Fruit fly (Drosophila melanogaster) whole organism, embryonic: ENCODE data around the gene CG13123.

Experiments
- CG10209 ChIP-seq: fragments of 200-800 bp; sonication (Bioruptor generic); optimal IDR thresholded peaks from 3 replicates; lab custom pipeline; 2017; ENCODE audit warnings: missing biosample characterization, mild to moderate bottlenecking, missing genetic modification characterization, missing genetic modification reagents
- CG11504 ChIP-seq: fragments of 200-800 bp; sonication (Bioruptor generic); optimal IDR thresholded peaks from 3 replicates; lab custom pipeline; 2019; ENCODE audit warnings: missing biosample characterization, mild to moderate bottlenecking, missing genetic modification characterization, moderate library complexity
- CG12299 ChIP-seq: fragments of 200-800 bp; sonication (Bioruptor generic); optimal IDR thresholded peaks from 2 replicates; lab custom pipeline; 2018; ENCODE audit warnings: missing biosample characterization, mild to moderate bottlenecking, missing genetic modification characterization
- CG13894 ChIP-seq: fragments of 200-800 bp; sonication (Bioruptor generic); optimal IDR thresholded peaks from 3 replicates; lab custom pipeline; 2018; ENCODE audit warnings: missing biosample characterization, mild to moderate bottlenecking, missing genetic modification characterization, moderate library complexity
- CG14050 ChIP-seq: fragments of 200-800 bp; sonication (Bioruptor generic); IDR thresholded peaks from 3 replicates; pipeline ENCODE4 v1.3.6; 2022; ENCODE audit warnings: missing biosample characterization, missing genetic modification characterization
- CG16863 ChIP-seq: fragments of 200-800 bp; sonication (Bioruptor generic); optimal IDR thresholded peaks from 3 replicates; lab custom pipeline; 2016; ENCODE audit warnings: missing biosample characterization, missing genetic modification characterization
- CG17829 ChIP-seq: fragments of 200-800 bp; optimal IDR thresholded peaks from 2 replicates; lab custom pipeline; 2019; ENCODE audit warnings: missing biosample characterization, mild to moderate bottlenecking, missing genetic modification characterization, moderate library complexity
- CG30020 ChIP-seq: fragments of 200-800 bp; optimal IDR thresholded peaks from 2 replicates; lab custom pipeline; 2019; ENCODE audit warnings: missing biosample characterization, mild to moderate bottlenecking, missing genetic modification characterization, moderate library complexity
- CG31224 ChIP-seq: fragments of 200-800 bp; sonication (Bioruptor generic); IDR thresholded peaks from 2 replicates; pipeline ENCODE4 v1.3.6; 2022; ENCODE audit warnings: missing biosample characterization, missing genetic modification characterization
- CG31365 ChIP-seq: fragments of 200-800 bp; sonication (Bioruptor generic); optimal IDR thresholded peaks from 2 replicates; lab custom pipeline; 2018; ENCODE audit warnings: missing biosample characterization, mild to moderate bottlenecking, missing genetic modification characterization
- CG34224 ChIP-seq: fragments of 200-800 bp; sonication (Bioruptor generic); IDR thresholded peaks from 3 replicates; pipeline ENCODE4 v1.3.6; 2022; ENCODE audit warnings: missing biosample characterization, missing genetic modification characterization; ENCODE audit not compliant: partially characterized antibody
- CG6765 ChIP-seq: fragments of 200-800 bp; sonication (Bioruptor generic); optimal IDR thresholded peaks from 3 replicates; lab custom pipeline; 2017; ENCODE audit warnings: missing biosample characterization, mild to moderate bottlenecking, missing genetic modification characterization
- CG8281 ChIP-seq: fragments of 200-800 bp; sonication (Bioruptor generic); optimal IDR thresholded peaks from 2 replicates; lab custom pipeline; 2018; ENCODE audit warnings: missing biosample characterization, mild to moderate bottlenecking, missing genetic modification characterization, moderate library complexity
- CG9215 ChIP-seq: fragments of 200-800 bp; sonication (Bioruptor generic); IDR thresholded peaks from 2 replicates; pipeline ENCODE4 v1.3.6; 2022; ENCODE audit warnings: missing biosample characterization, missing genetic modification characterization
- CG9797 ChIP-seq: fragments of 200-800 bp; sonication (Bioruptor generic); optimal IDR thresholded peaks from 3 replicates; lab custom pipeline; 2018; ENCODE audit warnings: missing biosample characterization, mild to moderate bottlenecking, missing genetic modification characterization
- CrebB ChIP-seq: fragments of 200-800 bp; sonication (Bioruptor generic); optimal IDR thresholded peaks from 3 replicates; lab custom pipeline; 2018; ENCODE audit warnings: missing biosample characterization, mild to moderate bottlenecking, missing genetic modification characterization
- Dfd ChIP-seq, 2 experiments: fragments of >200 bp; optimal IDR thresholded peaks; 2 replicates each; lab custom pipeline; 2017; ENCODE audit warnings: missing biosample characterization in 2 of 2, missing genetic modification characterization in 2 of 2
- Eip74EF ChIP-seq, 2 experiments: fragments of 200-800 bp in 1 of 2; fragments of >200 bp in 1 of 2; sonication (Bioruptor generic) in 1 of 2; optimal IDR thresholded peaks; 2 replicates each; lab custom pipeline; 2017 to 2019; ENCODE audit warnings: missing biosample characterization in 2 of 2, missing genetic modification characterization in 2 of 2, mild to moderate bottlenecking in 1 of 2, moderate library complexity in 1 of 2
- Ets97D ChIP-seq: fragments of 200-800 bp; sonication (Bioruptor generic); optimal IDR thresholded peaks from 3 replicates; lab custom pipeline; 2016; ENCODE audit warnings: missing biosample characterization, missing genetic modification characterization
- Hey ChIP-seq: fragments of 200-800 bp; sonication (Bioruptor generic); optimal IDR thresholded peaks from 3 replicates; lab custom pipeline; 2018; ENCODE audit warnings: missing biosample characterization, mild to moderate bottlenecking, missing genetic modification characterization
- HmgZ ChIP-seq: fragments of 200-800 bp; sonication (Bioruptor generic); optimal IDR thresholded peaks from 2 replicates; lab custom pipeline; 2018; ENCODE audit warnings: missing biosample characterization, mild to moderate bottlenecking, missing genetic modification characterization
- Hr3 ChIP-seq: fragments of 200-800 bp; sonication (Bioruptor generic); optimal IDR thresholded peaks from 3 replicates; lab custom pipeline; 2016; ENCODE audit warnings: missing biosample characterization, missing genetic modification characterization
- Hr39 ChIP-seq: fragments of >200 bp; optimal IDR thresholded peaks from 2 replicates; lab custom pipeline; 2017
- Hr51 ChIP-seq, 2 experiments: fragments of 200-800 bp; sonication (Bioruptor generic); optimal IDR thresholded peaks; 2 replicates in 1 of 2; 3 replicates in 1 of 2; lab custom pipeline; 2016 to 2018; ENCODE audit warnings: missing biosample characterization in 2 of 2, missing genetic modification characterization in 2 of 2, mild to moderate bottlenecking in 1 of 2, moderate library complexity in 1 of 2
- Lpt ChIP-seq: fragments of >200 bp; optimal IDR thresholded peaks from 2 replicates; lab custom pipeline; 2018; ENCODE audit warnings: missing biosample characterization, missing genetic modification characterization
- Max ChIP-seq: fragments of 200-800 bp; sonication (Bioruptor generic); optimal IDR thresholded peaks from 2 replicates; lab custom pipeline; 2016; ENCODE audit warnings: missing biosample characterization, mild to moderate bottlenecking, missing genetic modification characterization
- Neu2 ChIP-seq: fragments of 200-800 bp; sonication (Bioruptor generic); optimal IDR thresholded peaks from 3 replicates; lab custom pipeline; 2016; ENCODE audit warnings: missing biosample characterization, missing genetic modification characterization, borderline replicate concordance
- Scr ChIP-seq: fragments of 200-800 bp; sonication (Bioruptor generic); IDR thresholded peaks from 2 replicates; pipeline ENCODE4 v1.3.6; 2022; ENCODE audit warnings: missing biosample characterization, missing genetic modification characterization; ENCODE audit not compliant: partially characterized antibody
- Six4 ChIP-seq: fragments of 200-800 bp; sonication (Bioruptor generic); optimal IDR thresholded peaks from 2 replicates; lab custom pipeline; 2016; ENCODE audit warnings: missing biosample characterization, missing genetic modification characterization
- Xrp1 ChIP-seq: fragments of 200-800 bp; sonication (Bioruptor generic); IDR thresholded peaks from 2 replicates; pipeline ENCODE4 v1.3.6; 2022; ENCODE audit warnings: missing biosample characterization, missing genetic modification characterization
- ap ChIP-seq: fragments of 200-800 bp; sonication (Bioruptor generic); IDR thresholded peaks from 2 replicates; pipeline ENCODE4 v1.3.6; 2022; ENCODE audit warnings: missing biosample characterization, missing genetic modification characterization
- btn ChIP-seq: fragments of 200-800 bp; sonication (Bioruptor generic); optimal IDR thresholded peaks from 2 replicates; lab custom pipeline; 2016; ENCODE audit warnings: missing biosample characterization, missing genetic modification characterization
- dati ChIP-seq: fragments of 200-800 bp; sonication (Bioruptor generic); IDR thresholded peaks from 2 replicates; pipeline ENCODE4 v1.3.6; 2022; ENCODE audit warnings: missing biosample characterization, missing genetic modification characterization
- fd64A ChIP-seq: fragments of 200-800 bp; sonication (Bioruptor generic); optimal IDR thresholded peaks from 3 replicates; lab custom pipeline; 2018; ENCODE audit warnings: missing biosample characterization, mild to moderate bottlenecking, missing genetic modification characterization
- gfzf ChIP-seq: fragments of 200-800 bp; sonication (Bioruptor generic); optimal IDR thresholded peaks from 2 replicates; lab custom pipeline; 2016; ENCODE audit warnings: missing biosample characterization, mild to moderate bottlenecking, missing genetic modification characterization, moderate library complexity
- gsb ChIP-seq: fragments of 200-800 bp; sonication (Bioruptor generic); IDR thresholded peaks from 2 replicates; pipeline ENCODE4 v1.3.6; 2022; ENCODE audit warnings: missing biosample characterization, missing genetic modification characterization
- ind ChIP-seq: fragments of 200-800 bp; sonication (Bioruptor generic); optimal IDR thresholded peaks from 3 replicates; lab custom pipeline; 2016; ENCODE audit warnings: missing biosample characterization, missing genetic modification characterization
- inv ChIP-seq: fragments of 200-800 bp; sonication (Bioruptor generic); IDR thresholded peaks from 2 replicates; pipeline ENCODE4 v1.3.6; 2022; ENCODE audit warnings: missing biosample characterization, missing genetic modification characterization; ENCODE audit not compliant: partially characterized antibody
- mirr ChIP-seq: fragments of 200-800 bp; sonication (Bioruptor generic); optimal IDR thresholded peaks from 3 replicates; lab custom pipeline; 2018; ENCODE audit warnings: missing biosample characterization, mild to moderate bottlenecking, missing genetic modification characterization
- mld ChIP-seq: fragments of 200-800 bp; sonication (Bioruptor generic); IDR thresholded peaks from 3 replicates; pipeline ENCODE4 v1.3.6; 2022; ENCODE audit warnings: missing biosample characterization, missing genetic modification characterization; ENCODE audit not compliant: partially characterized antibody
- nerfin-1 ChIP-seq: fragments of 200-800 bp; sonication (Bioruptor generic); optimal IDR thresholded peaks from 3 replicates; lab custom pipeline; 2019; ENCODE audit warnings: missing biosample characterization, mild to moderate bottlenecking, missing genetic modification characterization, moderate library complexity
- nerfin-2 ChIP-seq: fragments of 200-800 bp; sonication (Bioruptor generic); IDR thresholded peaks from 2 replicates; pipeline ENCODE4 v1.3.6; 2022; ENCODE audit warnings: missing biosample characterization, missing genetic modification characterization; ENCODE audit not compliant: partially characterized antibody
- sc ChIP-seq, 3 experiments: fragments of >200 bp in 2 of 3; fragments of 200-800 bp in 1 of 3; sonication (Bioruptor generic) in 1 of 3; optimal IDR thresholded peaks; 2 replicates in 2 of 3; 3 replicates in 1 of 3; lab custom pipeline; 2017; ENCODE audit warnings: mild to moderate bottlenecking in 1 of 3, missing biosample characterization in 1 of 3, missing genetic modification characterization in 1 of 3, missing genetic modification reagents in 1 of 3
- schlank ChIP-seq: fragments of 200-800 bp; sonication (Bioruptor generic); optimal IDR thresholded peaks from 2 replicates; lab custom pipeline; 2018; ENCODE audit warnings: missing biosample characterization, mild to moderate bottlenecking, missing genetic modification characterization
- sens ChIP-seq: fragments of 200-800 bp; sonication (Bioruptor generic); peaks from one replicate; lab custom pipeline; 2016; ENCODE audit warnings: missing biosample characterization, missing genetic modification characterization
- so ChIP-seq: fragments of 200-800 bp; sonication (Bioruptor generic); IDR thresholded peaks from 3 replicates; pipeline ENCODE4 v1.3.6; 2022; ENCODE audit warnings: missing biosample characterization, missing genetic modification characterization
- ssp ChIP-seq: fragments of 200-800 bp; sonication (Bioruptor generic); IDR thresholded peaks from 2 replicates; pipeline ENCODE4 v1.3.6; 2022; ENCODE audit warnings: missing biosample characterization, missing genetic modification characterization
- tna ChIP-seq: fragments of 200-800 bp; sonication (Bioruptor generic); IDR thresholded peaks from 2 replicates; pipeline ENCODE4 v1.3.6; 2022; ENCODE audit warnings: missing biosample characterization, missing genetic modification characterization; ENCODE audit not compliant: partially characterized antibody
- zfh1 ChIP-seq: fragments of 200-800 bp; sonication (Bioruptor generic); IDR thresholded peaks from 3 replicates; pipeline ENCODE4 v1.3.6; 2022; ENCODE audit warnings: missing biosample characterization, missing genetic modification characterization

Gene CG13123

dm6 chr2L:9763212-9763869 is 29.6 kb downstream of the CG13123 start, which contains the start of the genes Taf11 and und (continued):
- TF ChIP-seq CG30020 (tag; lab: Kevin White, UChicago) = no peak
- no peak for TF ChIP-seq CG12299
- TF ChIP-seq CG11504 = no peak
- TF ChIP-seq mld = no peak
- no peak for TF ChIP-seq CG31224
- no peak for TF ChIP-seq Six4 (GFP tag; lab: Kevin White, UChicago)
- TF ChIP-seq CG31365 (tag; lab: Kevin White, UChicago) = no peak
- TF ChIP-seq Max (GFP tag; lab: Kevin White, UChicago) = peak; percentile 81
- TF ChIP-seq nerfin-1 = no peak
- no peak for TF ChIP-seq Hr51 (GFP tag; optimal IDR thresholded peaks at IDR 0.05; lab: Kevin White, UChicago)
- TF ChIP-seq ssp = no peak
- no peak for TF ChIP-seq sc (optimal IDR thresholded peaks at IDR 0.05; lab: Kevin White, UChicago)
- no peak for TF ChIP-seq sc (GFP tag; optimal IDR thresholded peaks at IDR 0.05; lab: Kevin White, UChicago)
- TF ChIP-seq Hr3 (GFP tag; lab: Kevin White, UChicago) = peak; percentile 42
- no peak for TF ChIP-seq CG14050
- no peak for TF ChIP-seq mirr (GFP tag; lab: Kevin White, UChicago)
- TF ChIP-seq Xrp1 = peak; percentile 28; the same call in 1 of the 2 replicates
- TF ChIP-seq sens (GFP tag; lab: Kevin White, UChicago) = no peak
- no peak for TF ChIP-seq CG6765 (GFP tag; lab: Kevin White, UChicago)
- peak; percentile 77 for TF ChIP-seq inv (GFP tag; lab: Robert Waterston, UW)
- no peak for TF ChIP-seq btn
- no peak for TF ChIP-seq Eip74EF (GFP tag; optimal IDR thresholded peaks at IDR 0.05; lab: Kevin White, UChicago)
- TF ChIP-seq CG13894 (tag; lab: Kevin White, UChicago) = no peak
- no peak for TF ChIP-seq CG8281 (tag; lab: Kevin White, UChicago)
- TF ChIP-seq gfzf (GFP tag; lab: Kevin White, UChicago) = no peak
- peak; percentile 18 for TF ChIP-seq CG10209 (GFP tag; lab: Kevin White, UChicago)
- TF ChIP-seq CG17829 (tag; lab: Kevin White, UChicago) = no peak
- no peak for TF ChIP-seq CrebB (tag; lab: Kevin White, UChicago)
- TF ChIP-seq ind (GFP tag; lab: Kevin White, UChicago) = peak; percentile 52
- TF ChIP-seq Ets97D (GFP tag; lab: Kevin White, UChicago) = no peak
- TF ChIP-seq Dfd (GFP tag; optimal IDR thresholded peaks at IDR 0.05; lab: Kevin White, UChicago) = no peak
- peak; percentile 48 for TF ChIP-seq CG9215 (GFP tag; lab: Robert Waterston, UW)
- TF ChIP-seq Neu2 = no peak
- no peak for TF ChIP-seq ap (GFP tag; lab: Robert Waterston, UW)
- TF ChIP-seq HmgZ = peak; percentile 26
- no peak for TF ChIP-seq fd64A (GFP tag; lab: Kevin White, UChicago)
- no peak for TF ChIP-seq CG16863 (GFP tag; lab: Kevin White, UChicago)
- no peak for TF ChIP-seq CG9797 (GFP tag; lab: Kevin White, UChicago)
- no peak for TF ChIP-seq Hr39 (lab: Kevin White, UChicago)
- TF ChIP-seq Hey (tag; lab: Kevin White, UChicago) = no peak
- no peak for TF ChIP-seq Lpt (GFP tag; lab: Kevin White, UChicago)
- TF ChIP-seq tna (GFP tag; lab: Robert Waterston, UW) = no peak
- no peak for TF ChIP-seq gsb
- peak; percentile 47; the same call in 2 of the 3 replicates for TF ChIP-seq CG34224 (GFP tag; lab: Robert Waterston, UW)
- no peak for TF ChIP-seq so (GFP tag; lab: Robert Waterston, UW)
- no peak for TF ChIP-seq schlank (tag; lab: Kevin White, UChicago)
- TF ChIP-seq Scr = peak; percentile 83
- TF ChIP-seq nerfin-2 (GFP tag; lab: Robert Waterston, UW) = no peak
- no peak for TF ChIP-seq dati (GFP tag; lab: Robert Waterston, UW)
- TF ChIP-seq zfh1 (GFP tag; lab: Robert Waterston, UW) = no peak
